Fruit fly (Drosophila melanogaster) whole organism, adult: ENCODE results near the gene ND-SGDH.

ENCODE experiments used
- CG12768 ChIP-seq: fragments of 200-800 bp; sonication (Bioruptor generic); optimal IDR thresholded peaks from 2 replicates; lab custom pipeline; 2017; ENCODE audit warnings: missing biosample characterization, missing genetic modification characterization, mild to moderate bottlenecking, moderate library complexity, missing genetic modification reagents
- CG33017 ChIP-seq: fragments of 200-800 bp; sonication (Bioruptor generic); optimal IDR thresholded peaks from 2 replicates; lab custom pipeline; 2018; ENCODE audit warnings: missing biosample characterization, mild to moderate bottlenecking, missing genetic modification characterization, moderate library complexity
- Clk ChIP-seq: fragments of 200-800 bp; sonication (Bioruptor generic); optimal IDR thresholded peaks from 2 replicates; lab custom pipeline; 2017; ENCODE audit warnings: missing biosample characterization, missing genetic modification characterization
- Mnt ChIP-seq: fragments of 200-800 bp; sonication (Bioruptor generic); optimal IDR thresholded peaks from 2 replicates; lab custom pipeline; 2016; ENCODE audit warnings: missing biosample characterization, mild to moderate bottlenecking, missing genetic modification characterization
- cic ChIP-seq: fragments of 200-800 bp; sonication (Bioruptor generic); optimal IDR thresholded peaks from 2 replicates; lab custom pipeline; 2017; ENCODE audit warnings: missing biosample characterization, mild to moderate bottlenecking, missing genetic modification characterization, moderate library complexity
- cnc ChIP-seq, 2 experiments: fragments of >200 bp; optimal IDR thresholded peaks; 2 replicates each; lab custom pipeline; 2017
- kay ChIP-seq: fragments of 200-800 bp; sonication (Bioruptor generic); peaks from one replicate; lab custom pipeline; 2016; ENCODE audit warnings: missing biosample characterization, missing genetic modification characterization, borderline replicate concordance
- pad ChIP-seq: fragments of 200-800 bp; sonication (Bioruptor generic); optimal IDR thresholded peaks from 3 replicates; lab custom pipeline; 2017; ENCODE audit warnings: missing biosample characterization, missing genetic modification characterization, mild to moderate bottlenecking, moderate library complexity, missing genetic modification reagents

DNA sequence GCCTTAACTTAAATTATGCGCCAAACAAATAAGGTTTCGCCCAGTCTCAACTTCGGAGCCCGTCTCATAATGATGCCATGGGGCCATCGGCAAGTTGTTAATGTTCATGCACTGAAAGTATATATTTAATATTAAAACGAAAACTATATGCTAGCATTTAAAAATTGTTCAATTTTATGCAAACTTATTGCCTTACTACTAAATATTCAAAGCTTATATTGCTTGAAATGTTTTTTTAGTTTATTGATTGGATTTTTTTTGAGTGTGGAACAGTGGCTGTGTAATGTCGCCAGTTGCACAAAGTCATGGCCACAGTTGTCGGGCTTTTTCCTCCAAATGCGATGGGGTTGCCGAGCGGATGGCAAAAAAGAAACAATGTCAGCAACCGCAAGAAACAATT, 24.2 kb downstream of the ND-SGDH start:
- TF ChIP-seq cic (GFP tag; lab: Kevin White, UChicago) (no peak), CG33017 (no peak), pad (GFP tag; lab: Kevin White, UChicago) (no peak), Clk (GFP tag; lab: Kevin White, UChicago) (no peak), CG12768 (GFP tag; lab: Kevin White, UChicago) (no peak), kay (GFP tag; lab: Kevin White, UChicago) (no peak), cnc (optimal IDR thresholded peaks at IDR 0.05; lab: Kevin White, UChicago) (no peak), Mnt (GFP tag; lab: Kevin White, UChicago) (no peak)
